Fruit fly (Drosophila melanogaster) whole organism, embryonic: Measurements from ENCODE around the gene CG5377.

Experiments
- B-H2 ChIP-seq: fragments of 200-800 bp; sonication (Bioruptor generic); optimal IDR thresholded peaks from 2 replicates; lab custom pipeline; 2018; ENCODE audit warnings: missing biosample characterization, mild to moderate bottlenecking, missing genetic modification characterization
- CG10565 ChIP-seq: fragments of 200-800 bp; sonication (Bioruptor generic); optimal IDR thresholded peaks from 3 replicates; lab custom pipeline; 2016; ENCODE audit warnings: missing biosample characterization, mild to moderate bottlenecking, missing genetic modification characterization
- CG11398 ChIP-seq: fragments of 200-800 bp; sonication (Bioruptor generic); optimal IDR thresholded peaks from 2 replicates; lab custom pipeline; 2016; ENCODE audit warnings: missing biosample characterization, missing genetic modification characterization
- CG11560 ChIP-seq: fragments of 200-800 bp; sonication (Bioruptor generic); IDR thresholded peaks from 3 replicates; pipeline ENCODE4 v1.3.6; 2022; ENCODE audit warnings: missing biosample characterization, missing genetic modification characterization
- CG12219 ChIP-seq: fragments of 200-800 bp; sonication (Bioruptor generic); optimal IDR thresholded peaks from 3 replicates; lab custom pipeline; 2018; ENCODE audit warnings: missing biosample characterization, mild to moderate bottlenecking, missing genetic modification characterization
- CG12769 ChIP-seq: fragments of 200-800 bp; sonication (Bioruptor generic); optimal IDR thresholded peaks from 2 replicates; lab custom pipeline; 2019; ENCODE audit warnings: missing biosample characterization, mild to moderate bottlenecking, missing genetic modification characterization, moderate library complexity
- CG17328 ChIP-seq: fragments of 200-800 bp; sonication (Bioruptor generic); IDR thresholded peaks from 2 replicates; pipeline ENCODE4 v1.3.6; 2022; ENCODE audit warnings: missing biosample characterization, missing genetic modification characterization
- CG17912 ChIP-seq: fragments of 200-800 bp; sonication (Bioruptor generic); optimal IDR thresholded peaks from 2 replicates; lab custom pipeline; 2018; ENCODE audit warnings: missing biosample characterization, mild to moderate bottlenecking, missing genetic modification characterization
- CG2116 ChIP-seq: fragments of 200-800 bp; sonication (Bioruptor generic); optimal IDR thresholded peaks from 3 replicates; lab custom pipeline; 2018; ENCODE audit warnings: missing biosample characterization, mild to moderate bottlenecking, missing genetic modification characterization
- CG2202 ChIP-seq: fragments of 200-800 bp; sonication (Bioruptor generic); optimal IDR thresholded peaks from 2 replicates; lab custom pipeline; 2018; ENCODE audit warnings: missing biosample characterization, mild to moderate bottlenecking, missing genetic modification characterization
- CG31224 ChIP-seq: fragments of 200-800 bp; sonication (Bioruptor generic); IDR thresholded peaks from 2 replicates; pipeline ENCODE4 v1.3.6; 2022; ENCODE audit warnings: missing biosample characterization, missing genetic modification characterization
- CG32767 ChIP-seq: fragments of 200-800 bp; sonication (Bioruptor generic); IDR thresholded peaks from 2 replicates; pipeline ENCODE4 v1.3.6; 2022; ENCODE audit warnings: missing biosample characterization, missing genetic modification characterization
- CG33213 ChIP-seq: fragments of 200-800 bp; sonication (Bioruptor generic); optimal IDR thresholded peaks from 3 replicates; lab custom pipeline; 2016; ENCODE audit warnings: missing biosample characterization, missing genetic modification characterization
- CG4707 ChIP-seq: fragments of 200-800 bp; sonication (Bioruptor generic); optimal IDR thresholded peaks from 2 replicates; lab custom pipeline; 2018; ENCODE audit warnings: missing biosample characterization, mild to moderate bottlenecking, missing genetic modification characterization, moderate library complexity
- CG4820 ChIP-seq: fragments of 200-800 bp; sonication (Bioruptor generic); optimal IDR thresholded peaks from 3 replicates; lab custom pipeline; 2016; ENCODE audit warnings: missing biosample characterization, missing genetic modification characterization
- CG6175 ChIP-seq: fragments of 200-800 bp; sonication (Bioruptor generic); IDR thresholded peaks from 3 replicates; pipeline ENCODE4 v1.3.6; 2022; ENCODE audit warnings: missing biosample characterization, missing genetic modification characterization
- CG6654 ChIP-seq: fragments of 200-800 bp; sonication (Bioruptor generic); optimal IDR thresholded peaks from 2 replicates; lab custom pipeline; 2017; ENCODE audit warnings: missing biosample characterization, mild to moderate bottlenecking, missing genetic modification characterization
- CG7556 ChIP-seq: fragments of 200-800 bp; sonication (Bioruptor generic); optimal IDR thresholded peaks from 2 replicates; lab custom pipeline; 2017; ENCODE audit warnings: missing biosample characterization, mild to moderate bottlenecking, missing genetic modification characterization
- CG8281 ChIP-seq: fragments of 200-800 bp; sonication (Bioruptor generic); optimal IDR thresholded peaks from 2 replicates; lab custom pipeline; 2018; ENCODE audit warnings: missing biosample characterization, mild to moderate bottlenecking, missing genetic modification characterization, moderate library complexity
- CG9727 ChIP-seq: fragments of 200-800 bp; sonication (Bioruptor generic); optimal IDR thresholded peaks from 3 replicates; lab custom pipeline; 2017; ENCODE audit warnings: missing biosample characterization, mild to moderate bottlenecking, missing genetic modification characterization
- CG9932 ChIP-seq: fragments of 200-800 bp; sonication (Bioruptor generic); IDR thresholded peaks from 2 replicates; pipeline ENCODE4 v1.3.6; 2022; ENCODE audit warnings: missing biosample characterization, missing genetic modification characterization
- CHES-1-like ChIP-seq: fragments of 200-800 bp; sonication (Bioruptor generic); optimal IDR thresholded peaks from 2 replicates; lab custom pipeline; 2016; ENCODE audit warnings: missing biosample characterization, missing genetic modification characterization
- D ChIP-seq, 2 experiments: fragments of 200-800 bp in 1 of 2; fragments of >200 bp in 1 of 2; sonication (Bioruptor generic) in 1 of 2; optimal IDR thresholded peaks; 2 replicates in 1 of 2; 3 replicates in 1 of 2; lab custom pipeline; 2017; ENCODE audit warnings: mild to moderate bottlenecking in 1 of 2, missing biosample characterization in 1 of 2, missing genetic modification characterization in 1 of 2, missing genetic modification reagents in 1 of 2
- Dfd ChIP-seq, 2 experiments: fragments of >200 bp; optimal IDR thresholded peaks; 2 replicates each; lab custom pipeline; 2017; ENCODE audit warnings: missing biosample characterization in 2 of 2, missing genetic modification characterization in 2 of 2
- Dip3 ChIP-seq: fragments of 200-800 bp; sonication (Bioruptor generic); optimal IDR thresholded peaks from 3 replicates; lab custom pipeline; 2016; ENCODE audit warnings: missing biosample characterization, missing genetic modification characterization
- Dref ChIP-seq: fragments of 200-800 bp; sonication (Bioruptor generic); IDR thresholded peaks from 2 replicates; pipeline ENCODE4 v1.3.6; 2022; ENCODE audit warnings: missing biosample characterization, missing genetic modification characterization
- Drgx ChIP-seq: fragments of 200-800 bp; sonication (Bioruptor generic); IDR thresholded peaks from 2 replicates; pipeline ENCODE4 v1.3.6; 2022; ENCODE audit warnings: missing biosample characterization, missing genetic modification characterization
- HLHmδ ChIP-seq: fragments of 200-800 bp; sonication (Bioruptor generic); optimal IDR thresholded peaks from 2 replicates; lab custom pipeline; 2018; ENCODE audit warnings: missing biosample characterization, mild to moderate bottlenecking, missing genetic modification characterization, moderate library complexity
- Hr51 ChIP-seq, 2 experiments: fragments of 200-800 bp; sonication (Bioruptor generic); optimal IDR thresholded peaks; 2 replicates in 1 of 2; 3 replicates in 1 of 2; lab custom pipeline; 2016 to 2018; ENCODE audit warnings: missing biosample characterization in 2 of 2, missing genetic modification characterization in 2 of 2, mild to moderate bottlenecking in 1 of 2, moderate library complexity in 1 of 2
- MBD-R2 ChIP-seq: fragments of 200-800 bp; sonication (Bioruptor generic); IDR thresholded peaks from 2 replicates; pipeline ENCODE4 v1.3.6; 2022; ENCODE audit warnings: missing biosample characterization, missing genetic modification characterization
- Max ChIP-seq: fragments of 200-800 bp; sonication (Bioruptor generic); optimal IDR thresholded peaks from 2 replicates; lab custom pipeline; 2016; ENCODE audit warnings: missing biosample characterization, mild to moderate bottlenecking, missing genetic modification characterization
- Mes4 ChIP-seq: fragments of 200-800 bp; sonication (Bioruptor generic); optimal IDR thresholded peaks from 2 replicates; lab custom pipeline; 2016; ENCODE audit warnings: missing biosample characterization, missing genetic modification characterization
- Myb ChIP-seq: fragments of 200-800 bp; sonication (Bioruptor generic); optimal IDR thresholded peaks from 2 replicates; lab custom pipeline; 2016; ENCODE audit warnings: missing biosample characterization, missing genetic modification characterization
- Rfx ChIP-seq: fragments of 200-800 bp; sonication (Bioruptor generic); IDR thresholded peaks from 2 replicates; pipeline ENCODE4 v1.3.6; 2022; ENCODE audit warnings: missing biosample characterization, missing genetic modification characterization
- Spps ChIP-seq: fragments of 200-800 bp; sonication (Bioruptor generic); optimal IDR thresholded peaks from 2 replicates; lab custom pipeline; 2018; ENCODE audit warnings: missing biosample characterization, mild to moderate bottlenecking, missing genetic modification characterization
- Sry-δ ChIP-seq: fragments of 200-800 bp; sonication (Bioruptor generic); optimal IDR thresholded peaks from 2 replicates; lab custom pipeline; 2016; ENCODE audit warnings: missing biosample characterization, missing genetic modification characterization
- Tbp ChIP-seq: fragments of >200 bp; optimal IDR thresholded peaks from 2 replicates; lab custom pipeline; 2018; ENCODE audit warnings: missing biosample characterization, missing genetic modification characterization
- emc ChIP-seq: fragments of 200-800 bp; sonication (Bioruptor generic); optimal IDR thresholded peaks from 2 replicates; lab custom pipeline; 2016; ENCODE audit warnings: missing biosample characterization, missing genetic modification characterization
- en ChIP-seq: fragments of 200-800 bp; sonication (Bioruptor generic); optimal IDR thresholded peaks from 2 replicates; lab custom pipeline; 2016; ENCODE audit warnings: missing biosample characterization, missing genetic modification characterization
- fd102C ChIP-seq: fragments of 200-800 bp; sonication (Bioruptor generic); optimal IDR thresholded peaks from 2 replicates; lab custom pipeline; 2018; ENCODE audit warnings: missing biosample characterization, mild to moderate bottlenecking, missing genetic modification characterization, moderate library complexity
- jing ChIP-seq: fragments of 200-800 bp; sonication (Bioruptor generic); optimal IDR thresholded peaks from 2 replicates; lab custom pipeline; 2018; ENCODE audit warnings: missing biosample characterization, mild to moderate bottlenecking, missing genetic modification characterization
- lmd ChIP-seq: fragments of 200-800 bp; sonication (Bioruptor generic); IDR thresholded peaks from 2 replicates; pipeline ENCODE4 v1.3.6; 2022; ENCODE audit warnings: missing biosample characterization, missing genetic modification characterization
- rib ChIP-seq: fragments of 200-800 bp; sonication (Bioruptor generic); IDR thresholded peaks from 2 replicates; pipeline ENCODE4 v1.3.6; 2022; ENCODE audit warnings: missing biosample characterization, missing genetic modification characterization
- scrt ChIP-seq: fragments of 200-800 bp; sonication (Bioruptor generic); optimal IDR thresholded peaks from 2 replicates; lab custom pipeline; 2018; ENCODE audit warnings: missing biosample characterization, mild to moderate bottlenecking, missing genetic modification characterization, moderate library complexity
- slbo ChIP-seq: fragments of 200-800 bp; sonication (Bioruptor generic); IDR thresholded peaks from 2 replicates; pipeline ENCODE4 v1.3.6; 2022; ENCODE audit warnings: missing biosample characterization, missing genetic modification characterization
- slp2 ChIP-seq: fragments of 200-800 bp; sonication (Bioruptor generic); optimal IDR thresholded peaks from 2 replicates; lab custom pipeline; 2016; ENCODE audit warnings: missing biosample characterization, missing genetic modification characterization
- so ChIP-seq: fragments of 200-800 bp; sonication (Bioruptor generic); IDR thresholded peaks from 3 replicates; pipeline ENCODE4 v1.3.6; 2022; ENCODE audit warnings: missing biosample characterization, missing genetic modification characterization
- tap ChIP-seq: fragments of 200-800 bp; optimal IDR thresholded peaks from 3 replicates; lab custom pipeline; 2019; ENCODE audit warnings: missing biosample characterization, mild to moderate bottlenecking, missing genetic modification characterization, moderate library complexity
- vfl ChIP-seq: fragments of 200-800 bp; sonication (Bioruptor generic); optimal IDR thresholded peaks from 2 replicates; lab custom pipeline; 2016; ENCODE audit warnings: missing biosample characterization, missing genetic modification characterization
- vnd ChIP-seq: fragments of 200-800 bp; sonication (Bioruptor generic); IDR thresholded peaks from 3 replicates; pipeline ENCODE4 v1.3.6; 2022; ENCODE audit warnings: missing biosample characterization, missing genetic modification characterization; ENCODE audit not compliant: partially characterized antibody
- wor ChIP-seq: fragments of 200-800 bp; sonication (Bioruptor generic); IDR thresholded peaks from 2 replicates; pipeline ENCODE4 v1.3.6; 2022; ENCODE audit warnings: missing biosample characterization, missing genetic modification characterization
- yki ChIP-seq: fragments of >200 bp; optimal IDR thresholded peaks from 3 replicates; lab custom pipeline; 2018

CG5377 gene

dm6 chr3R:22421618-22422017 lies 46.3 kb downstream of the CG5377 start (continued):
- no peak for TF ChIP-seq vnd (GFP tag; lab: Robert Waterston, UW)
- TF ChIP-seq Mes4 (GFP tag; lab: Kevin White, UChicago), result peak; percentile 26
- no peak for TF ChIP-seq Dref (GFP tag; lab: Robert Waterston, UW)
- TF ChIP-seq wor (GFP tag; lab: Robert Waterston, UW), result no peak
- no peak for TF ChIP-seq CG10565 (GFP tag; lab: Kevin White, UChicago)
- TF ChIP-seq CG12769 (tag; lab: Kevin White, UChicago), result no peak
- TF ChIP-seq Hr51 (GFP tag; optimal IDR thresholded peaks at IDR 0.05; lab: Kevin White, UChicago), result no peak
- TF ChIP-seq en (GFP tag; lab: Kevin White, UChicago), result no peak
- no peak for TF ChIP-seq CHES-1-like (GFP tag; lab: Kevin White, UChicago)
- no peak for TF ChIP-seq emc (GFP tag; lab: Kevin White, UChicago)
- TF ChIP-seq CG7556 (GFP tag; lab: Kevin White, UChicago), result peak; percentile 35
- TF ChIP-seq CG8281 (tag; lab: Kevin White, UChicago), result no peak
- TF ChIP-seq so (GFP tag; lab: Robert Waterston, UW), result peak; percentile 60; the same call in 1 of the 3 replicates
- TF ChIP-seq B-H2, result no peak
- TF ChIP-seq scrt (GFP tag; lab: Kevin White, UChicago), result peak; percentile 28
- TF ChIP-seq CG4707 (GFP tag; lab: Kevin White, UChicago), result no peak
- no peak for TF ChIP-seq CG33213 (GFP tag; lab: Kevin White, UChicago)
- TF ChIP-seq CG2202 (tag; lab: Kevin White, UChicago), result no peak
- peak; percentile 84 for TF ChIP-seq Rfx (GFP tag; lab: Robert Waterston, UW)
- peak; percentile 65; the same call in 2 of the 3 replicates for TF ChIP-seq CG11560 (tag; lab: Robert Waterston, UW)
- no peak for TF ChIP-seq D (optimal IDR thresholded peaks at IDR 0.05; lab: Kevin White, UChicago)
- no peak for TF ChIP-seq D (GFP tag; optimal IDR thresholded peaks at IDR 0.05; lab: Kevin White, UChicago)
- TF ChIP-seq CG2116 (GFP tag; lab: Kevin White, UChicago), result no peak
- peak; percentile 54; the same call in 1 of the 2 replicates for TF ChIP-seq MBD-R2
- peak; percentile 78 for TF ChIP-seq Drgx (GFP tag; lab: Robert Waterston, UW)
- peak; percentile 60; the same call in 1 of the 2 replicates for TF ChIP-seq CG32767 (GFP tag; lab: Robert Waterston, UW)
- TF ChIP-seq Spps (tag; lab: Kevin White, UChicago), result no peak
- TF ChIP-seq Tbp, result no peak
- TF ChIP-seq CG31224 (GFP tag; lab: Robert Waterston, UW), result peak; percentile 54; the same call in 1 of the 2 replicates
- TF ChIP-seq Dip3 (GFP tag; lab: Kevin White, UChicago), result peak; percentile 56
- TF ChIP-seq rib, result peak; percentile 62; the same call in 1 of the 2 replicates
- TF ChIP-seq HLHmδ (GFP tag; lab: Kevin White, UChicago), result no peak
- TF ChIP-seq Max (GFP tag; lab: Kevin White, UChicago), result no peak
- TF ChIP-seq Sry-δ (GFP tag; lab: Kevin White, UChicago), result no peak
- no peak for TF ChIP-seq CG11398 (GFP tag; lab: Kevin White, UChicago)
- peak; percentile 84 for TF ChIP-seq lmd (GFP tag; lab: Robert Waterston, UW)
- peak; percentile 26 for TF ChIP-seq CG4820 (GFP tag; lab: Kevin White, UChicago)
- TF ChIP-seq Myb (GFP tag; lab: Kevin White, UChicago), result no peak
- no peak for TF ChIP-seq Dfd (GFP tag; optimal IDR thresholded peaks at IDR 0.05; lab: Kevin White, UChicago)
- TF ChIP-seq CG6175 (GFP tag; lab: Robert Waterston, UW), result no peak
- TF ChIP-seq jing, result no peak
- peak; percentile 77 for TF ChIP-seq CG9932 (GFP tag; lab: Robert Waterston, UW)
- TF ChIP-seq slbo, result peak; percentile 89
- TF ChIP-seq CG9727 (GFP tag; lab: Kevin White, UChicago), result peak; percentile 59
- no peak for TF ChIP-seq CG12219 (GFP tag; lab: Kevin White, UChicago)
- no peak for TF ChIP-seq slp2
- no peak for TF ChIP-seq fd102C
- TF ChIP-seq vfl (GFP tag; lab: Kevin White, UChicago), result no peak
- TF ChIP-seq yki (lab: Kevin White, UChicago), result no peak
- no peak for TF ChIP-seq CG17912 (GFP tag; lab: Kevin White, UChicago)
- TF ChIP-seq CG17328, result peak; percentile 57; the same call in 1 of the 2 replicates
- TF ChIP-seq tap, result peak; percentile 51
- no peak for TF ChIP-seq CG6654 (GFP tag; lab: Kevin White, UChicago)
